Worm (Caenorhabditis elegans) whole organism, mixed stage, embryonic: ENCODE results near the gene haf-2.

Experiments
- M03D4.4 ChIP-seq: sonication (generic microtip); optimal IDR thresholded peaks from 2 replicates; lab custom pipeline; 2017; ENCODE audit warnings: mild to moderate bottlenecking, missing genetic modification characterization, missing compliant biosample characterization
- bed-3 ChIP-seq: fragments of 200-800 bp; sonication (Bioruptor generic); optimal IDR thresholded peaks from 3 replicates; lab custom pipeline; 2018; ENCODE audit warnings: mild to moderate bottlenecking, missing genetic modification characterization, moderate library complexity, missing compliant biosample characterization
- blmp-1 ChIP-seq: fragments of 150-350 bp; optimal IDR thresholded peaks from 2 replicates; lab custom pipeline; 2014; ENCODE audit warnings: missing biosample characterization, missing genetic modification characterization
- ceh-39 ChIP-seq: fragments of 150-350 bp; optimal IDR thresholded peaks from 2 replicates; lab custom pipeline; 2014; ENCODE audit warnings: missing biosample characterization, missing genetic modification characterization
- ceh-43 ChIP-seq: fragments of 200-800 bp; sonication (Bioruptor generic); optimal IDR thresholded peaks from 2 replicates; lab custom pipeline; 2018; ENCODE audit warnings: mild to moderate bottlenecking, missing genetic modification characterization, moderate library complexity, missing compliant biosample characterization
- ceh-83 ChIP-seq: fragments of 200-800 bp; sonication (Bioruptor generic); optimal IDR thresholded peaks from 2 replicates; lab custom pipeline; 2018; ENCODE audit warnings: mild to moderate bottlenecking, missing genetic modification characterization, missing compliant biosample characterization
- ces-1 ChIP-seq: fragments of 150-350 bp; optimal IDR thresholded peaks from 2 replicates; lab custom pipeline; 2014; ENCODE audit warnings: missing biosample characterization, missing genetic modification reagents, missing genetic modification characterization
- cnd-1 ChIP-seq: fragments of 200-800 bp; sonication (Bioruptor generic); optimal IDR thresholded peaks from 2 replicates; lab custom pipeline; 2018; ENCODE audit warnings: mild to moderate bottlenecking, missing genetic modification characterization, missing compliant biosample characterization
- drap-1 ChIP-seq: fragments of 200-800 bp; sonication (Bioruptor generic); optimal IDR thresholded peaks from 3 replicates; lab custom pipeline; 2018; ENCODE audit warnings: mild to moderate bottlenecking, missing genetic modification characterization, missing compliant biosample characterization
- elt-1 ChIP-seq: sonication (generic microtip); optimal IDR thresholded peaks from 2 replicates; lab custom pipeline; 2017; ENCODE audit warnings: missing genetic modification characterization, mild to moderate bottlenecking, missing compliant biosample characterization, antibody characterized with exemption, moderate library complexity, borderline replicate concordance; ENCODE audit not compliant: insufficient read depth
- elt-3 ChIP-seq: fragments of 150-350 bp; optimal IDR thresholded peaks from 2 replicates; lab custom pipeline; 2014; ENCODE audit warnings: missing biosample characterization, missing genetic modification characterization
- ham-2 ChIP-seq: fragments of 200-800 bp; sonication (Bioruptor generic); optimal IDR thresholded peaks from 2 replicates; lab custom pipeline; 2018; ENCODE audit warnings: mild to moderate bottlenecking, missing genetic modification characterization, missing compliant biosample characterization
- hlh-1 ChIP-seq: fragments of 150-350 bp; optimal IDR thresholded peaks from 2 replicates; lab custom pipeline; 2014; ENCODE audit warnings: missing biosample characterization, missing genetic modification reagents, missing genetic modification characterization
- lin-13 ChIP-seq: fragments of 150-350 bp; optimal IDR thresholded peaks from 2 replicates; lab custom pipeline; 2014; ENCODE audit warnings: missing biosample characterization, missing genetic modification characterization
- lin-32 ChIP-seq: fragments of 200-800 bp; sonication (Bioruptor generic); optimal IDR thresholded peaks from 2 replicates; lab custom pipeline; 2018; ENCODE audit warnings: mild to moderate bottlenecking, missing genetic modification characterization, missing compliant biosample characterization
- lsy-2 ChIP-seq: fragments of 150-350 bp; optimal IDR thresholded peaks from 2 replicates; lab custom pipeline; 2014; ENCODE audit warnings: missing biosample characterization, missing genetic modification characterization
- mab-5 ChIP-seq: fragments of 150-350 bp; optimal IDR thresholded peaks from 2 replicates; lab custom pipeline; 2014; ENCODE audit warnings: missing biosample characterization, missing genetic modification characterization
- mep-1 ChIP-seq: fragments of 150-350 bp; optimal IDR thresholded peaks from 2 replicates; lab custom pipeline; 2017; ENCODE audit warnings: missing biosample characterization, missing genetic modification reagents, missing genetic modification characterization, inconsistent platforms
- nhr-12 ChIP-seq: fragments of 150-350 bp; optimal IDR thresholded peaks from 2 replicates; lab custom pipeline; 2014; ENCODE audit warnings: missing biosample characterization, missing genetic modification characterization
- nhr-2 ChIP-seq: fragments of 150-350 bp; optimal IDR thresholded peaks from 2 replicates; lab custom pipeline; 2014; ENCODE audit warnings: missing biosample characterization, missing genetic modification characterization
- nhr-237 ChIP-seq: fragments of 150-350 bp; optimal IDR thresholded peaks from 2 replicates; lab custom pipeline; 2014; ENCODE audit warnings: missing biosample characterization, missing genetic modification characterization
- nhr-76 ChIP-seq: sonication (generic microtip); optimal IDR thresholded peaks from 2 replicates; lab custom pipeline; 2017; ENCODE audit warnings: missing biosample characterization, missing genetic modification characterization
- pha-4 ChIP-seq: fragments of 150-350 bp; optimal IDR thresholded peaks from 2 replicates; lab custom pipeline; 2018; ENCODE audit warnings: missing biosample characterization, missing genetic modification reagents, missing genetic modification characterization
- sem-2 ChIP-seq: fragments of 200-800 bp; sonication (Bioruptor generic); optimal IDR thresholded peaks from 2 replicates; lab custom pipeline; 2018; ENCODE audit warnings: mild to moderate bottlenecking, missing genetic modification characterization, missing compliant biosample characterization
- snpc-4 ChIP-seq: fragments of 150-350 bp; optimal IDR thresholded peaks from 2 replicates; lab custom pipeline; 2014; ENCODE audit warnings: missing biosample characterization, missing genetic modification characterization
- unc-120 ChIP-seq: sonication (generic microtip); optimal IDR thresholded peaks from 2 replicates; lab custom pipeline; 2017; ENCODE audit warnings: missing genetic modification characterization, missing compliant biosample characterization; ENCODE audit not compliant: poor library complexity, severe bottlenecking
- unc-39 ChIP-seq: fragments of 150-350 bp; optimal IDR thresholded peaks from 2 replicates; lab custom pipeline; 2014; ENCODE audit warnings: missing biosample characterization, missing genetic modification characterization
- unc-62 ChIP-seq: fragments of 150-350 bp; optimal IDR thresholded peaks from 2 replicates; lab custom pipeline; 2014; ENCODE audit warnings: missing biosample characterization, missing genetic modification reagents, missing genetic modification characterization
- ztf-11 ChIP-seq: fragments of 150-350 bp; optimal IDR thresholded peaks from 2 replicates; lab custom pipeline; 2014; ENCODE audit warnings: missing biosample characterization, missing genetic modification characterization

Gene haf-2

DNA sequence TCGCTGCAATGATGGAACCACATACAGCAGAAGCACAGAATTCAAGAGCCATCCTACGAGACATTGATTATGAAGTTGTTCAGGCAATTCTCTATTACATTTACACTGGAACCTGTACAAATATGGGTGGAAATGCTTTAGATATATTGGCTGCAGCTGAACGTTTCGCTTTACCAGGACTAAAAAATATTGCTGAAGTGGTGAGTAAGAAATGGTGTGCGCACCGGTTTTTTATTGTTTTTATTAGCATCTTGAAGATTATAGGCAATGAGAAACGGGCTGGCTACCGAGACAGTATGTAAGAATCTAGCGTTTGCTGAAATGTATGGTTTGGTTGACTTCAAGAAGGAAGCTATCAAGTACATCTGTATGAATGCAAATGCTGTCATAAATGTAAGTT is 39.9 kb upstream of the haf-2 start:
- TF ChIP-seq ces-1 (GFP tag; lab: Kevin White, UChicago) (no peak), ztf-11 (tag; lab: Kevin White, UChicago) (no peak), lin-13 (tag; lab: Kevin White, UChicago) (no peak), nhr-237 (tag; lab: Kevin White, UChicago) (no peak), ceh-39 (tag; lab: Kevin White, UChicago) (no peak), drap-1 (no peak), ham-2 (GFP tag; lab: Kevin White, UChicago) (no peak), lsy-2 (no peak), hlh-1 (no peak), mab-5 (tag; lab: Kevin White, UChicago) (no peak), ceh-43 (no peak), sem-2 (GFP tag; lab: Kevin White, UChicago) (no peak)

DNA sequence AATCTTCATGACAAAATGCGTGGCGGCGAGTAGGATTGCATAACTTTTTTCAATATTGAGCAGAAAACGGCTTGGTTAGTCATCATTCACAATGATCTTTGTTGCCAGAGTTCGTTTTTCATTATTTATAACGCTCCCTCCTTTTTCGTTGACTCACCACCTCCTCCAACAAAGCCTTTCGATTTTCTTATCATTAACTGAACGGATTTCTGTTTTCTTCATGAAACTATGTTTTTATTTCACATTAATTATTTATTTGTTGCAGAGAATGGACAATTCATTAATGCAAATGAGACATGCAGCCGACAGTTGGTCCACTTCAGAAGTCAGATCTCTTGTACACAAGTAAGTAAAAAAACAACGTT is 38.4 kb upstream of the haf-2 start, which contains the start of gene bath-44:
Gene bath-44, plus strand, starts transcription at position 266 of the 365 bp plus-strand sequence.
- TF ChIP-seq unc-62: no peak
- no peak for TF ChIP-seq ztf-11 (tag; lab: Kevin White, UChicago)
- TF ChIP-seq nhr-76 (tag; lab: Kevin White, UChicago): no peak
- TF ChIP-seq ces-1 (GFP tag; lab: Kevin White, UChicago): no peak
- TF ChIP-seq ham-2 (GFP tag; lab: Kevin White, UChicago): no peak
- TF ChIP-seq elt-3: no peak
- TF ChIP-seq blmp-1 (tag; lab: Kevin White, UChicago): no peak
- no peak for TF ChIP-seq lsy-2
- TF ChIP-seq nhr-12 (tag; lab: Kevin White, UChicago): no peak
- no peak for TF ChIP-seq lin-32 (GFP tag; lab: Kevin White, UChicago)
- no peak for TF ChIP-seq mab-5 (tag; lab: Kevin White, UChicago)
- no peak for TF ChIP-seq hlh-1

DNA sequence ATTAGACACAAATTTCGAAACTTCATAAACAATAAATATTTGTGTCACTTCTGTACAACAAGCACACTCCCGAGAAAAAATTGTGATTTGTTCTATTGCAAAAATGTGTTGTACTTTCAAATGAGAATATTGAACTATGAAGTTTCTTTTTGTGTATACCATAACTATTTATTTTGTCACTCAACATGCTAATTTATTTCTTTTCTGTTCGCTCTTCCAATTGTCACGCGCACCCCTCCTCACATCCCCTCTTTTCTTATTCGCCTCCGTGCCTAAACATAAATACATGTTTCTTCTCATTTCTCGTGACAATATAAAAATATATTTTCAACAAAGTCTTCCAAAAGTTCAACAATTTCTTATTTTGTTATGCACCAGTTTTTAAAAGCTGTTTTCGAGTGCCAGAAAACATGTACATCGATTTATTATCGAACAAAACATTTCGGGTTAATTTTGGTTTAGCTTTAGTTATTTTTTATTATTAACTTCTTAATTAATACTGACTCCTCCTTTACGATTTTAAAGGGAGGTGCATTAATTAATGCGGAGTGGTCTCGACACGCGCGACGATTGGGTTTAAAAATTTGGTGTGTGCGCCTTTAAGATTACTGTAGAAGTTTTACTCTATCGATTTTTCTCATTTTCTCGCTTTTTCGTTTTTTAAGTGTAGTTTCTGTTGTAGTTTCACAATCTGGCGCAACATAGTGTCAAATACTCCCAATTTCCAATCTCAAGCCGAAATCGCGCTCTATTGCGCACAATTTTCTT is 37.9 kb upstream of the haf-2 start:
- TF ChIP-seq ceh-83 (GFP tag; lab: Kevin White, UChicago) (no peak), unc-120 (tag; lab: Kevin White, UChicago) (no peak)

DNA sequence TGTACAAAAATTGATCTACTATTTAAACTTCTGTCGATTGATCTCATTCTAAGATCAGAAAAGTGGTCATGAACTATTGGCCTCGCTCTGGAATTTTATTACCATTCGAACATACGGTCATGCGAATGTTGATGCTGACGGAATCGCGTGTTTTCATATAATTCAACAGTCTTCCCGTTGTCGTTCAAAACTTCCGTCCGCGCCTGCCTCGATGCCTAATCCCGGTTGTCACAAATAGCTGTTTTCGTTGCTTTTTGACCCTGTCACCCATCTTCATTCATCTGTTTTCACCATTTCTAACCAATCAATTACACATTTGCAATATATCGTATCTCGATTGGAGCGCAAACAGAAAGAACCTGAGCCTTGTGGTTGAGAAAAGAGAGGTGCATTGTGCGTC is 37.2 kb upstream of the haf-2 start:
- TF ChIP-seq ceh-43: no peak
- no peak for TF ChIP-seq hlh-1
- TF ChIP-seq blmp-1 (tag; lab: Kevin White, UChicago): no peak
- no peak for TF ChIP-seq unc-39 (tag; lab: Kevin White, UChicago)
- TF ChIP-seq unc-62: no peak

DNA sequence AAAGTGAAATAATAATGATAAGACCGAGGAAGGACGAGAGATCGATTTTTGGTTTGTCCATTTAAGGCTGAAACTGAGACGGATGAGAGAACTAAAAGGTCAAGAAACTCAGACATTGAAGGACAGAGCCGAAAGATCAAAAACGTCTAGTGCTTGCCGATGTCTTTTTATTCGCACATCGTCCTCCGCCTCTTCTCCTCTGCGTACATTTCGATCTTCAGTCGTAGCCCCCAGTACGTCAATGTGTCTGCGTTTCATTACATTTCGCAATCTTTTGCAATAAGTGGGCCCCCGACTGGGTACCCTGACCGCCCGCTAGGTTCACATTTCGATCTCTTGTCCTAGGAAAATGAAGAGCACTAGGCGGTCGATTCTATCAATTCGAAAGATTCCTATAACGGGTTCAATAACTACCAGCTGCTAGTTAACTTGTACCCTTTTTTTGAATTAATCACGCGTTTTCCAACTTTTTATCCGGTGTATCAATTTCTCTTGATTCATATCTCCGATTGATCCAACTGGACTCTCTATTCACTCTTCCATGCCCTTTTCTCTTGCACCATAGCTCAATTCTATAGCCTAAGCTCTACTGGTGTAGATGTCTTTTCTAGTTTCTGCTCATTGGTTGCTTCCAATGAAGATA is 35.9 kb upstream of the haf-2 start:
- TF ChIP-seq M03D4.4 (tag; lab: Kevin White, UChicago) (no peak), unc-62 (peak; percentile 14), ceh-39 (tag; lab: Kevin White, UChicago) (no peak), mep-1 (tag; lab: Kevin White, UChicago) (peak; percentile 22), elt-1 (tag; lab: Kevin White, UChicago) (no peak), lsy-2 (peak; percentile 6)

DNA sequence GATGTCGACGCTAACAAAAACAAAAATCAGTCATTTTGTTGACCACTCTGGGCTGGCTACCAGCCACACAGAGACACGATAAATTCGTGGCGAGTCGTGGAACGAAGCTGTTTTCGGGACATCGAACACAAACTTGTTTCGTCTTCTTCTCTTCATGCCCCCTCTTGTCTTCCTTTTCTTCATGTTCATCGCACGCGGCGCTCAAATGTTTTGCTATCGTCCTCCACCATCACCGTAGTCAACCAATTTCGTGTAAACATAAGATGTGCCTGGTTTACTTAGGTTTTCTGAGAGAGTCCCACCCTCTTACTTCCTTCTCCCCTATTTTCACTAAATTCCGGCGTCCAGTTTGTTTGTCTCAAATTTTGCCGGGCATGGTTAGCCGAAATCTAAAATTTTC is 34.1 kb upstream of the haf-2 start:
- TF ChIP-seq cnd-1 (tag; lab: Kevin White, UChicago) (no peak), nhr-2 (no peak), pha-4 (tag; lab: Kevin White, UChicago) (no peak), unc-62 (no peak), mab-5 (tag; lab: Kevin White, UChicago) (no peak), unc-39 (tag; lab: Kevin White, UChicago) (no peak), ham-2 (GFP tag; lab: Kevin White, UChicago) (no peak), snpc-4 (no peak), lin-13 (tag; lab: Kevin White, UChicago) (no peak), bed-3 (GFP tag; lab: Kevin White, UChicago) (no peak), ceh-39 (tag; lab: Kevin White, UChicago) (no peak), lsy-2 (no peak), drap-1 (no peak), ceh-83 (GFP tag; lab: Kevin White, UChicago) (no peak), blmp-1 (tag; lab: Kevin White, UChicago) (no peak), unc-120 (tag; lab: Kevin White, UChicago) (no peak)
- TF ChIP-seq, all 35 proteins: peak for 0
